Worm (Caenorhabditis elegans) whole organism, L3 larva: ENCODE results near the gene T21B6.3.

Experiments
- R02D3.7 ChIP-seq: fragments of 150-350 bp; optimal IDR thresholded peaks from 2 replicates; lab custom pipeline; 2014; ENCODE audit warnings: missing biosample characterization, missing genetic modification characterization
- aly-2 ChIP-seq: fragments of 150-350 bp; optimal IDR thresholded peaks from 2 replicates; lab custom pipeline; 2014; ENCODE audit warnings: missing biosample characterization, missing genetic modification characterization
- ama-1 ChIP-seq: fragments of 150-350 bp; optimal IDR thresholded peaks from 2 replicates; lab custom pipeline; 2018
- ceh-16 ChIP-seq: sonication (generic microtip); optimal IDR thresholded peaks from 2 replicates; lab custom pipeline; 2017; ENCODE audit warnings: missing biosample characterization, missing genetic modification characterization
- ceh-28 ChIP-seq: fragments of 150-350 bp; optimal IDR thresholded peaks from 2 replicates; lab custom pipeline; 2014; ENCODE audit warnings: missing biosample characterization, missing genetic modification reagents, missing genetic modification characterization
- ceh-82 ChIP-seq: fragments of 150-350 bp; optimal IDR thresholded peaks from 2 replicates; lab custom pipeline; 2014; ENCODE audit warnings: missing biosample characterization, missing genetic modification characterization
- ceh-9 ChIP-seq: sonication (generic microtip); optimal IDR thresholded peaks from 2 replicates; lab custom pipeline; 2018; ENCODE audit warnings: missing biosample characterization, missing genetic modification characterization
- daf-12 ChIP-seq: fragments of 150-350 bp; optimal IDR thresholded peaks from 2 replicates; lab custom pipeline; 2014; ENCODE audit warnings: missing biosample characterization, missing genetic modification reagents, missing genetic modification characterization
- egl-27 ChIP-seq: sonication (generic microtip); optimal IDR thresholded peaks from 4 replicates; lab custom pipeline; 2017; ENCODE audit warnings: missing biosample characterization, missing genetic modification reagents, missing genetic modification characterization
- elt-3 ChIP-seq, 3 experiments: fragments of 150-350 bp in 1 of 3; sonication (generic microtip) in 2 of 3; optimal IDR thresholded peaks; 2 replicates in 2 of 3; 4 replicates in 1 of 3; lab custom pipeline; 2014 to 2017; ENCODE audit warnings: missing biosample characterization in 3 of 3, missing genetic modification characterization in 3 of 3
- eor-1 ChIP-seq, 2 experiments: fragments of 150-350 bp; optimal IDR thresholded peaks; 2 replicates each; lab custom pipeline; 2014 to 2018; ENCODE audit warnings: missing biosample characterization in 2 of 2, missing genetic modification characterization in 2 of 2
- fkh-10 ChIP-seq: sonication (generic microtip); optimal IDR thresholded peaks from 2 replicates; lab custom pipeline; 2017; ENCODE audit warnings: missing biosample characterization, missing genetic modification reagents, missing genetic modification characterization
- hmg-11 ChIP-seq: sonication (generic microtip); optimal IDR thresholded peaks from 2 replicates; lab custom pipeline; 2016; ENCODE audit warnings: missing genetic modification characterization, missing compliant biosample characterization
- jun-1 ChIP-seq: fragments of 150-350 bp; optimal IDR thresholded peaks from 2 replicates; lab custom pipeline; 2014; ENCODE audit warnings: missing biosample characterization, missing genetic modification reagents, missing genetic modification characterization
- lin-15B ChIP-seq: fragments of 150-350 bp; optimal IDR thresholded peaks from 2 replicates; lab custom pipeline; 2014; ENCODE audit warnings: missing biosample characterization, missing genetic modification characterization
- lin-39 ChIP-seq: fragments of 150-350 bp; optimal IDR thresholded peaks from 2 replicates; lab custom pipeline; 2018; ENCODE audit warnings: missing biosample characterization, missing genetic modification reagents, missing genetic modification characterization
- lsy-12 ChIP-seq: sonication (generic microtip); optimal IDR thresholded peaks from 2 replicates; lab custom pipeline; 2016; ENCODE audit warnings: mild to moderate bottlenecking, missing genetic modification characterization, missing compliant biosample characterization
- mdl-1 ChIP-seq: fragments of 150-350 bp; optimal IDR thresholded peaks from 2 replicates; lab custom pipeline; 2014; ENCODE audit warnings: missing biosample characterization, missing genetic modification characterization
- mml-1 ChIP-seq: fragments of 150-350 bp; sonication (generic microtip); optimal IDR thresholded peaks from 3 replicates; lab custom pipeline; 2014; ENCODE audit warnings: missing biosample characterization, missing genetic modification characterization
- nhr-11 ChIP-seq: fragments of 150-350 bp; optimal IDR thresholded peaks from 2 replicates; lab custom pipeline; 2014; ENCODE audit warnings: missing biosample characterization, missing genetic modification characterization
- nhr-12 ChIP-seq: fragments of 150-350 bp; optimal IDR thresholded peaks from 2 replicates; lab custom pipeline; 2014; ENCODE audit warnings: missing biosample characterization, missing genetic modification characterization
- nhr-23 ChIP-seq: fragments of 150-350 bp; optimal IDR thresholded peaks from 2 replicates; lab custom pipeline; 2014; ENCODE audit warnings: missing biosample characterization, missing genetic modification reagents, missing genetic modification characterization
- nhr-237 ChIP-seq: fragments of 150-350 bp; optimal IDR thresholded peaks from 2 replicates; lab custom pipeline; 2014; ENCODE audit warnings: missing biosample characterization, missing genetic modification characterization
- nhr-28 ChIP-seq: fragments of 150-350 bp; optimal IDR thresholded peaks from 2 replicates; lab custom pipeline; 2014; ENCODE audit warnings: missing biosample characterization, missing genetic modification characterization
- nhr-43 ChIP-seq: sonication (generic microtip); optimal IDR thresholded peaks from 2 replicates; lab custom pipeline; 2016; ENCODE audit warnings: mild to moderate bottlenecking, missing genetic modification characterization, missing compliant biosample characterization; ENCODE audit not compliant: poor library complexity, severe bottlenecking
- nhr-77 ChIP-seq: fragments of 150-350 bp; optimal IDR thresholded peaks from 2 replicates; lab custom pipeline; 2014; ENCODE audit warnings: missing biosample characterization, missing genetic modification characterization
- pha-4 ChIP-seq: fragments of 150-350 bp; optimal IDR thresholded peaks from 2 replicates; lab custom pipeline; 2014; ENCODE audit warnings: missing biosample characterization, missing genetic modification reagents, missing genetic modification characterization
- pqm-1 ChIP-seq: fragments of 150-350 bp; optimal IDR thresholded peaks from 2 replicates; lab custom pipeline; 2017; ENCODE audit warnings: missing biosample characterization, missing genetic modification characterization, inconsistent platforms
- sea-2 ChIP-seq: fragments of 150-350 bp; sonication (generic microtip); optimal IDR thresholded peaks from 4 replicates; lab custom pipeline; 2014; ENCODE audit warnings: missing biosample characterization, missing genetic modification reagents, missing genetic modification characterization
- skn-1 ChIP-seq: fragments of 150-350 bp; optimal IDR thresholded peaks from 2 replicates; lab custom pipeline; 2014; ENCODE audit warnings: missing biosample characterization, missing genetic modification characterization
- snpc-4 ChIP-seq: fragments of 150-350 bp; optimal IDR thresholded peaks from 2 replicates; lab custom pipeline; 2014; ENCODE audit warnings: missing biosample characterization, missing genetic modification characterization
- tbx-2 ChIP-seq: sonication (generic microtip); optimal IDR thresholded peaks from 2 replicates; lab custom pipeline; 2016; ENCODE audit warnings: mild to moderate bottlenecking, missing genetic modification characterization, missing compliant biosample characterization
- unc-62 ChIP-seq: fragments of 150-350 bp; sonication (generic microtip); optimal IDR thresholded peaks from 4 replicates; lab custom pipeline; 2014; ENCODE audit warnings: missing biosample characterization, missing genetic modification reagents, missing genetic modification characterization
- zag-1 ChIP-seq: fragments of 150-350 bp; optimal IDR thresholded peaks from 2 replicates; lab custom pipeline; 2014; ENCODE audit warnings: missing biosample characterization, missing genetic modification characterization
- ztf-4 ChIP-seq: fragments of 150-350 bp; optimal IDR thresholded peaks from 2 replicates; lab custom pipeline; 2014; ENCODE audit warnings: missing biosample characterization, missing genetic modification characterization

T21B6.3 gene

DNA sequence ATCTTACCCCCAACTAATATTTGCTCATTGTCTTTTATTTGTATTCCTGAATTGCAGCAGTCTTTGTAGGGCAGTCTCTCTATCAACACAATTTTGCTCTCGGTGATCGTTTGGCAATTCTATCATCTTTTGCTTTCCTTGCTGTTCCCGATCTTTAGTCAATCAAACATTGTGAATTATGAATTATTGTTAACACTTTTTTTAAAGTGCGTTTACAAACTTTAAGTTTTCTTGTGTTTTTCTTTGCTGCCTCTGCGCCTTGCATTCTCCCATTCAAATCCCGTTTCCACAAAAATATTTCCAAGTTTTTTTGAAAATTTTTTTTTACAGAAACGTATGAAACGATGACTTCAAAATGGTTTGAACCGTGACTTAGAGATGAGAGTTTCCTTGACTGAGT, 33.3 kb upstream of the T21B6.3 start, which contains the start of gene ver-4:
Gene ver-4 (plus strand): TSS at position 301 of the 400 bp plus-strand sequence.
- TF ChIP-seq nhr-12 (no peak), jun-1 (no peak), mml-1 (tag; lab: Kevin White, UChicago) (no peak), daf-12 (tag; lab: Kevin White, UChicago) (no peak), lin-15B (tag; lab: Kevin White, UChicago) (no peak), tbx-2 (tag; lab: Kevin White, UChicago) (no peak)

DNA sequence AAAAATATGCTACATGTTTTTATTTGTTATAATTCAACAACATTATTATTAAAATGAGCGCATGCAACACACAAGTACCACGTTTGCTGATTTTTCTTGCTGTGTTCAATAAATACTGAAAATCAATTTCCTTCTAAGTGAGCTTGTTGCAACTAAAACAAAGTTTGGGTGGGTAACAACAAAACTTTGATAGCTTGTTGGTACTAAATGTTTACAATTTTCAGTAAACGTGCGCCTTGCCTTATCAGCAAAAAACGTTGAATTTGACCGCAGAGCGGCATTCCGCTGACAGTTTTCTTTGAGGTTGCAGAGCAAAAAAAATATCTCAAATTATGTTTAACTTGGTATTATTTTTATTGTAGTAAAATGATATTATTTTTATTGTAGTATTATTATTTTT, 32.6 kb upstream of the T21B6.3 start:
- TF ChIP-seq ceh-16 (tag; lab: Kevin White, UChicago) (no peak), ceh-82 (tag; lab: Kevin White, UChicago) (no peak), elt-3 (tag; optimal IDR thresholded peaks at IDR 0.05; lab: Kevin White, UChicago) (no peak), pqm-1 (tag; lab: Kevin White, UChicago) (no peak), nhr-23 (tag; lab: Kevin White, UChicago) (no peak), ama-1 (no peak), sea-2 (GFP tag; lab: Kevin White, UChicago) (no peak), snpc-4 (tag; lab: Kevin White, UChicago) (no peak), nhr-237 (tag; lab: Kevin White, UChicago) (no peak), egl-27 (tag; lab: Kevin White, UChicago) (no peak), R02D3.7 (no peak), hmg-11 (tag; lab: Kevin White, UChicago) (no peak)

DNA sequence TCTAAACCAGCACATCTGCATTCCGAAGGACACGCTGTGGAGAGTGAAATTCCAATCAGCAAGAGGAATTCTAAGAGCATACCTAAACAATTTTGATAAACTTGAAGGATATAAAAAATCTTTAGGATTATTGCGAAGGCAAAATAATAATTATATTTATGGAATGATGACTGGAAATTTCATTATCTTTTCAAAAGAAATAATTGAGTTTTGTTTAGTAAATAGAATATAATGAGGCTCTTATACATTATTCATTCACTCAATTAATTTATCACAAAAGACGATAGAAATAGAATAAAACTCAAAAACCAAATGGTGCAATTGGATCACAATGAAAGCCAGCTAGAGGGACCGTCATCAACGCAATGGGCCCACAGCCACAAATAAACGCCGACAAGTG, 30.4 kb upstream of the T21B6.3 start, which contains the start of gene pxn-2:
Gene pxn-2 (minus strand): TSS at position 101 of the 400 bp plus-strand sequence.
- no peak for TF ChIP-seq zag-1 (tag; lab: Kevin White, UChicago)
- no peak for TF ChIP-seq nhr-28 (tag; lab: Kevin White, UChicago)
- TF ChIP-seq nhr-77 (tag; lab: Kevin White, UChicago), result no peak
- no peak for TF ChIP-seq lsy-12 (tag; lab: Kevin White, UChicago)
- no peak for TF ChIP-seq lin-15B (tag; lab: Kevin White, UChicago)
- no peak for TF ChIP-seq ztf-4
- no peak for TF ChIP-seq mdl-1 (tag; lab: Kevin White, UChicago)
- no peak for TF ChIP-seq unc-62 (GFP tag; lab: Kevin White, UChicago)
- TF ChIP-seq ceh-16 (tag; lab: Kevin White, UChicago), result no peak
- no peak for TF ChIP-seq eor-1 (tag; optimal IDR thresholded peaks at IDR 0.05; lab: Kevin White, UChicago)
- TF ChIP-seq fkh-10 (GFP tag; lab: Kevin White, UChicago), result no peak
- TF ChIP-seq ama-1, result no peak
- no peak for TF ChIP-seq elt-3 (tag; optimal IDR thresholded peaks at IDR 0.05; lab: Kevin White, UChicago)
- TF ChIP-seq pqm-1 (tag; lab: Kevin White, UChicago), result no peak
- TF ChIP-seq nhr-43 (tag; lab: Kevin White, UChicago), result no peak
- TF ChIP-seq pha-4, result no peak
- no peak for TF ChIP-seq tbx-2 (tag; lab: Kevin White, UChicago)
- no peak for TF ChIP-seq egl-27 (tag; lab: Kevin White, UChicago)
- TF ChIP-seq daf-12 (tag; lab: Kevin White, UChicago), result no peak

DNA sequence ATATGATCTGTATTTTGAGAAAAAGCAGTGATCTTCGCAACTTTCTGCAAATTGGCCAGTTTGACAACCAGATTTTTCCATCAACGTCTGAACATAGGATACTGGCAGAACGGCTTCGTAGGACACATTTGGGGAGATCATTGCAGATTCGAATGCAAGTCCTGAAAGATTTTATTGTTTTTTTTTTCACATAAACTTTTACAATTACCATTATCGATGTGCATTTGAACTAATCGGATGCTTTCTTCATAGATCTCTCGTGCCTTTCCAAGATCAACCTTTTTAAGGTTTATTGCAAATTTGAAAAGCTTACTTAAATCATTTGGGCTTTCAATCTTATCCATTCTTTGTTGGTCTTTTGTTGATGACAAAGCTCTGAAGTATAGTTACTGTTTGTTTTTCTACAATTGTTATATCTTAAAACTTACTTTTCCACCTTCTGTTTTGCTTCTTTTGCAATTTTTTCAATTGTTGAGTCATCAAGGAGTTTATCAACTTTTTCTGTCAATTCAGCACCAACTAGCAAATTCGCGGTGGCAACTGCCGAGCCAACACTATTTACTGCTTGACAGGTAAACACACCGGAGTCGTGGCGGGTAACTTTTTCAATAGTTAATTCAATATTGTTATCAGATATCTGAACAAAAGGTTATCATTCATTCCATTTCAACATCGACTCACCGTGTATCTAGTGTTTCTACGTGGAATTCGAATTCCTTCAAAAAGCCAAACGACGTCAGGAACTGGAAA, 27.9 kb upstream of the T21B6.3 start:
- TF ChIP-seq aly-2 (no peak), nhr-12 (no peak), R02D3.7 (no peak), daf-12 (tag; lab: Kevin White, UChicago) (no peak)

DNA sequence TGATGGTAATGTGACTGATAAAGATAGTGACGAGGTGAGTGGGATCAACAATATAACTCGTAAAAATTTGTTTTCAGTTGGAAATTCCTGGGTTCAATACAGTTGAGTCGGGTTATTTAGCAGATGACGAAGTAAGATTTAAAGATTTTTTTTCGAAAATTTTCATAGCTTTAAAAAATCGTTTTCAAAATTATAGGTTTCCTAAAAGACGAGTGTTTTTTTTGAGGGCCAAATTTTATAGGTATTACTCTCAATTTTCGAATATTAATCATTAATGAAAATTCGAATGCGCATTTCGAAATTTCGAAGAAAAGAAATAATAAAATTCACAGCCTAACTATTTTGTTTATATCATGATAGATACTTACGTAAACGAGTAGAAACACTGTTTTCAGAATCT, 22.4 kb upstream of the T21B6.3 start:
- TF ChIP-seq zag-1 (tag; lab: Kevin White, UChicago) (no peak), nhr-12 (no peak), eor-1 (tag; optimal IDR thresholded peaks at IDR 0.05; lab: Kevin White, UChicago) (no peak), ceh-28 (tag; lab: Kevin White, UChicago) (no peak), nhr-23 (tag; lab: Kevin White, UChicago) (no peak), hmg-11 (tag; lab: Kevin White, UChicago) (no peak), fkh-10 (GFP tag; lab: Kevin White, UChicago) (no peak), daf-12 (tag; lab: Kevin White, UChicago) (no peak), snpc-4 (tag; lab: Kevin White, UChicago) (no peak), nhr-11 (tag; lab: Kevin White, UChicago) (no peak), unc-62 (GFP tag; lab: Kevin White, UChicago) (no peak), lin-39 (tag; lab: Kevin White, UChicago) (no peak), egl-27 (tag; lab: Kevin White, UChicago) (no peak), ceh-9 (tag; lab: Kevin White, UChicago) (no peak), skn-1 (tag; lab: Kevin White, UChicago) (no peak)
